Worm (Caenorhabditis elegans) whole organism, late embryonic: Measurements from ENCODE around the gene srg-3.

Experiments used
- C38D4.7 ChIP-seq: fragments of 200-800 bp; sonication (Bioruptor generic); optimal IDR thresholded peaks from 2 replicates; lab custom pipeline; 2018; ENCODE audit warnings: mild to moderate bottlenecking, missing genetic modification characterization, moderate library complexity, missing compliant biosample characterization
- T23F11.4 ChIP-seq: fragments of 200-800 bp; sonication (Bioruptor generic); optimal IDR thresholded peaks from 2 replicates; lab custom pipeline; 2018; ENCODE audit warnings: mild to moderate bottlenecking, missing genetic modification characterization, missing compliant biosample characterization
- ceh-18 ChIP-seq: sonication (generic microtip); optimal IDR thresholded peaks from 2 replicates; lab custom pipeline; 2016; ENCODE audit warnings: missing genetic modification characterization, missing compliant biosample characterization
- ceh-19 ChIP-seq: fragments of 200-800 bp; sonication (Bioruptor generic); optimal IDR thresholded peaks from 2 replicates; lab custom pipeline; 2018; ENCODE audit warnings: mild to moderate bottlenecking, missing genetic modification characterization, missing compliant biosample characterization
- ceh-2 ChIP-seq: sonication (generic microtip); optimal IDR thresholded peaks from 2 replicates; lab custom pipeline; 2016; ENCODE audit warnings: missing genotype, missing genetic modification characterization, missing compliant biosample characterization
- ceh-22 ChIP-seq: sonication (generic microtip); optimal IDR thresholded peaks from 2 replicates; lab custom pipeline; 2017; ENCODE audit warnings: missing biosample characterization, missing genetic modification characterization
- ceh-30 ChIP-seq: fragments of 150-350 bp; optimal IDR thresholded peaks from 2 replicates; lab custom pipeline; 2014; ENCODE audit warnings: missing biosample characterization, missing genetic modification characterization
- ceh-6 ChIP-seq: fragments of 200-800 bp; sonication (Bioruptor generic); optimal IDR thresholded peaks from 2 replicates; lab custom pipeline; 2018; ENCODE audit warnings: mild to moderate bottlenecking, missing genetic modification characterization, missing compliant biosample characterization
- che-1 ChIP-seq: sonication (generic microtip); optimal IDR thresholded peaks from 2 replicates; lab custom pipeline; 2016; ENCODE audit warnings: mild to moderate bottlenecking, missing genetic modification characterization, missing compliant biosample characterization
- fkh-6 ChIP-seq: sonication (generic microtip); optimal IDR thresholded peaks from 2 replicates; lab custom pipeline; 2016; ENCODE audit warnings: missing genetic modification characterization, missing compliant biosample characterization
- gmeb-2 ChIP-seq: sonication (generic microtip); optimal IDR thresholded peaks from 2 replicates; lab custom pipeline; 2016; ENCODE audit warnings: missing genetic modification characterization, inconsistent platforms, missing compliant biosample characterization
- hlh-15 ChIP-seq: sonication (generic microtip); optimal IDR thresholded peaks from 2 replicates; lab custom pipeline; 2016; ENCODE audit warnings: missing genetic modification characterization, missing compliant biosample characterization
- hlh-30 ChIP-seq: sonication (generic microtip); optimal IDR thresholded peaks from 2 replicates; lab custom pipeline; 2017; ENCODE audit warnings: antibody characterized with exemption, missing genetic modification characterization, missing compliant biosample characterization; ENCODE audit not compliant: insufficient read depth
- hlh-6 ChIP-seq: sonication (generic microtip); optimal IDR thresholded peaks from 2 replicates; lab custom pipeline; 2016; ENCODE audit warnings: missing genotype, missing genetic modification characterization, missing compliant biosample characterization
- lin-11 ChIP-seq: fragments of 200-800 bp; sonication (Bioruptor generic); optimal IDR thresholded peaks from 2 replicates; lab custom pipeline; 2018; ENCODE audit warnings: mild to moderate bottlenecking, missing genetic modification characterization, missing compliant biosample characterization
- mec-3 ChIP-seq: sonication (generic microtip); optimal IDR thresholded peaks from 2 replicates; lab custom pipeline; 2016; ENCODE audit warnings: borderline replicate concordance, missing genetic modification characterization, missing compliant biosample characterization
- nfya-1 ChIP-seq: sonication (generic microtip); optimal IDR thresholded peaks from 2 replicates; lab custom pipeline; 2017; ENCODE audit warnings: missing genetic modification characterization, mild to moderate bottlenecking, missing compliant biosample characterization, antibody characterized with exemption, moderate library complexity
- nhr-11 ChIP-seq: fragments of 150-350 bp; optimal IDR thresholded peaks from 2 replicates; lab custom pipeline; 2014; ENCODE audit warnings: missing biosample characterization, missing genetic modification characterization
- nhr-232 ChIP-seq: sonication (generic microtip); optimal IDR thresholded peaks from 2 replicates; lab custom pipeline; 2016; ENCODE audit warnings: missing genetic modification characterization, missing compliant biosample characterization
- npax-4 ChIP-seq: sonication (generic microtip); optimal IDR thresholded peaks from 2 replicates; lab custom pipeline; 2016; ENCODE audit warnings: missing genetic modification characterization, missing compliant biosample characterization
- odd-2 ChIP-seq: sonication (generic microtip); optimal IDR thresholded peaks from 2 replicates; lab custom pipeline; 2017; ENCODE audit warnings: antibody characterized with exemption, mild to moderate bottlenecking, missing genetic modification characterization, missing compliant biosample characterization
- pag-3 ChIP-seq: sonication (generic microtip); optimal IDR thresholded peaks from 2 replicates; lab custom pipeline; 2016; ENCODE audit warnings: missing compliant biosample characterization, missing genetic modification characterization, borderline replicate concordance
- pat-9 ChIP-seq: fragments of 200-800 bp; sonication (Bioruptor generic); optimal IDR thresholded peaks from 2 replicates; lab custom pipeline; 2018; ENCODE audit warnings: mild to moderate bottlenecking, missing genetic modification characterization, moderate library complexity, missing compliant biosample characterization
- pax-1 ChIP-seq: fragments of 150-350 bp; optimal IDR thresholded peaks from 2 replicates; lab custom pipeline; 2014; ENCODE audit warnings: missing biosample characterization, missing genetic modification characterization
- pha-2 ChIP-seq: sonication (generic microtip); optimal IDR thresholded peaks from 2 replicates; lab custom pipeline; 2017; ENCODE audit warnings: mild to moderate bottlenecking, missing genetic modification characterization, missing compliant biosample characterization
- pha-4 ChIP-seq: fragments of 150-350 bp; optimal IDR thresholded peaks from 2 replicates; lab custom pipeline; 2018; ENCODE audit warnings: missing biosample characterization, missing genetic modification reagents, missing genetic modification characterization
- pqm-1 ChIP-seq: sonication (generic microtip); optimal IDR thresholded peaks from 2 replicates; lab custom pipeline; 2016; ENCODE audit warnings: missing genetic modification characterization, missing compliant biosample characterization
- rnt-1 ChIP-seq: sonication (generic microtip); optimal IDR thresholded peaks from 2 replicates; lab custom pipeline; 2016; ENCODE audit warnings: missing genetic modification characterization, missing compliant biosample characterization
- sox-2 ChIP-seq: fragments of 200-800 bp; sonication (Bioruptor generic); IDR thresholded peaks from 2 replicates; pipeline ENCODE4 v1.3.6; 2022; ENCODE audit warnings: missing genetic modification reagents, missing genetic modification characterization, missing compliant biosample characterization
- zip-5 ChIP-seq: sonication (generic microtip); optimal IDR thresholded peaks from 2 replicates; lab custom pipeline; 2016; ENCODE audit warnings: missing genetic modification characterization, missing compliant biosample characterization
- ztf-16 ChIP-seq: sonication (generic microtip); optimal IDR thresholded peaks from 2 replicates; lab custom pipeline; 2017; ENCODE audit warnings: missing genetic modification characterization, missing compliant biosample characterization

Gene srg-3

ce11 chrIII:6254737-6255136 lies 15.4 kb downstream of the srg-3 start, which contains the start of gene srg-8:
Gene srg-8, minus strand, starts transcription at chrIII:6254837.
- TF ChIP-seq fkh-6 (tag; lab: Kevin White, UChicago) = no peak
- no peak for TF ChIP-seq ceh-6 (GFP tag; lab: Kevin White, UChicago)
- no peak for TF ChIP-seq sox-2 (GFP tag; lab: Robert Waterston, UW)
- TF ChIP-seq gmeb-2 (tag; lab: Kevin White, UChicago) = no peak
- no peak for TF ChIP-seq ceh-18 (tag; lab: Kevin White, UChicago)
- TF ChIP-seq mec-3 (tag; lab: Kevin White, UChicago) = no peak
- no peak for TF ChIP-seq pha-2 (tag; lab: Kevin White, UChicago)
- TF ChIP-seq nhr-11 = no peak
- no peak for TF ChIP-seq ceh-19 (GFP tag; lab: Kevin White, UChicago)
- no peak for TF ChIP-seq ceh-22 (tag; lab: Kevin White, UChicago)

ce11 chrIII:6251511-6251910 lies 18.7 kb downstream of the srg-3 start, which contains the start of gene amdh-1:
Gene amdh-1, plus strand, starts transcription at chrIII:6251811.
- TF ChIP-seq pax-1 (no peak), hlh-15 (no peak), lin-11 (tag; lab: Kevin White, UChicago) (no peak), hlh-30 (no peak), pat-9 (tag; lab: Kevin White, UChicago) (no peak), sox-2 (GFP tag; lab: Robert Waterston, UW) (no peak), rnt-1 (no peak), pqm-1 (no peak), ceh-30 (tag; lab: Kevin White, UChicago) (no peak), ceh-18 (tag; lab: Kevin White, UChicago) (no peak), hlh-6 (tag; lab: Kevin White, UChicago) (no peak), T23F11.4 (GFP tag; lab: Kevin White, UChicago) (no peak)
- TF ChIP-seq, all 69 proteins: peak for 0

- no peak for TF ChIP-seq ceh-22 (tag; lab: Kevin White, UChicago)
- no peak for TF ChIP-seq ceh-30 (tag; lab: Kevin White, UChicago)
- no peak for TF ChIP-seq npax-4
- no peak for TF ChIP-seq ztf-16 (tag; lab: Kevin White, UChicago)
- TF ChIP-seq pqm-1 = no peak
- TF ChIP-seq nhr-232 (tag; lab: Kevin White, UChicago) = no peak
- TF ChIP-seq T23F11.4 (GFP tag; lab: Kevin White, UChicago) = no peak
- TF ChIP-seq C38D4.7 (GFP tag; lab: Kevin White, UChicago) = no peak
- no peak for TF ChIP-seq nfya-1 (tag; lab: Kevin White, UChicago)
Measured at ce11 chrIII:6248064-6248687, 22.0 kb downstream of the srg-3 start, which contains the start of the genes gen-1 and stt-3. Gene gen-1, minus strand, starts transcription at chrIII:6248158. Gene stt-3, plus strand, starts transcription at chrIII:6248637.

- TF ChIP-seq pha-4 = no peak
Measured at ce11 chrIII:6245728-6246127, 24.4 kb downstream of the srg-3 start, which contains the start of gene bcas-2. Gene bcas-2, minus strand, starts transcription at chrIII:6245828.

ce11 chrIII:6240528-6240927 lies 29.6 kb downstream of the srg-3 start, which contains the start of gene T12A2.3:
Gene T12A2.3, plus strand, starts transcription at chrIII:6240828.
- no peak for TF ChIP-seq npax-4
- TF ChIP-seq pag-3 = no peak
- no peak for TF ChIP-seq ceh-19 (GFP tag; lab: Kevin White, UChicago)
- TF ChIP-seq che-1 (tag; lab: Kevin White, UChicago) = no peak
- TF ChIP-seq ceh-18 (tag; lab: Kevin White, UChicago) = no peak
- TF ChIP-seq ztf-16 (tag; lab: Kevin White, UChicago) = no peak
- TF ChIP-seq hlh-15 = no peak
- TF ChIP-seq ceh-2 (tag; lab: Kevin White, UChicago) = no peak
- TF ChIP-seq odd-2 (tag; lab: Kevin White, UChicago) = no peak
- no peak for TF ChIP-seq pqm-1
- no peak for TF ChIP-seq ceh-22 (tag; lab: Kevin White, UChicago)
- no peak for TF ChIP-seq zip-5 (tag; lab: Kevin White, UChicago)
